Fruit fly (Drosophila melanogaster): ENCODE measurements around the gene Rap1.

Gene Rap1

dm6 chr3L:1856467-1857350 is 5.3 kb downstream of the Rap1 start, which contains the start of gene CG12024 (continued):
- TF ChIP-seq CG3726 (GFP tag; IDR thresholded peaks at IDR 0.05), result no peak
- peak; percentile 74 for TF ChIP-seq CG4424 (GFP tag; optimal IDR thresholded peaks at IDR 0.05)
- no peak for TF ChIP-seq run (tag; optimal IDR thresholded peaks at IDR 0.05)
- TF ChIP-seq otp (GFP tag; IDR thresholded peaks at IDR 0.05), result no peak
- TF ChIP-seq lola (GFP tag; optimal IDR thresholded peaks at IDR 0.05), result peak in 2 of 3 experiments; percentile 62 to 90
- peak; percentile 73 for TF ChIP-seq PHDP (tag; optimal IDR thresholded peaks at IDR 0.05)
- peak; percentile 77 for TF ChIP-seq CG33213 (GFP tag; optimal IDR thresholded peaks at IDR 0.05)
- peak; percentile 70 for TF ChIP-seq Ssrp (tag; optimal IDR thresholded peaks at IDR 0.05)
- TF ChIP-seq CG17359 (tag; optimal IDR thresholded peaks at IDR 0.05), result peak; percentile 63
- peak; percentile 62 for TF ChIP-seq CG31224 (GFP tag; IDR thresholded peaks at IDR 0.05)
- TF ChIP-seq CG3838 (GFP tag; optimal IDR thresholded peaks at IDR 0.05), result peak; percentile 26
- TF ChIP-seq CG18764 (GFP tag; optimal IDR thresholded peaks at IDR 0.05), result peak; percentile 40
- no peak for TF ChIP-seq sim (GFP tag; IDR thresholded peaks at IDR 0.05)
- TF ChIP-seq CHES-1-like (GFP tag; optimal IDR thresholded peaks at IDR 0.05), result peak; percentile 80
- no peak for TF ChIP-seq CG11398 (GFP tag; optimal IDR thresholded peaks at IDR 0.05)
- TF ChIP-seq vfl (GFP tag; optimal IDR thresholded peaks at IDR 0.05), result peak; percentile 1
- TF ChIP-seq cad (GFP tag; optimal IDR thresholded peaks at IDR 0.05), result no peak
- peak; percentile 39; the same call in 1 of the 3 replicates for TF ChIP-seq zfh1 (GFP tag; IDR thresholded peaks at IDR 0.05)
- TF ChIP-seq tll (GFP tag; optimal IDR thresholded peaks at IDR 0.05), result no peak
- 0 out of 3 replicates have a peak, but pooled peaks have one; percentile 21 for TF ChIP-seq so (GFP tag; IDR thresholded peaks at IDR 0.05)
- no peak for TF ChIP-seq gt (GFP tag; IDR thresholded peaks at IDR 0.05)
- TF ChIP-seq emc (GFP tag; optimal IDR thresholded peaks at IDR 0.05), result peak; percentile 69
- peak; percentile 22 for TF ChIP-seq her (GFP tag; optimal IDR thresholded peaks at IDR 0.05)
- TF ChIP-seq Rx (GFP tag; IDR thresholded peaks at IDR 0.05), result 0 out of 2 replicates have a peak, but pooled peaks have one; percentile 7
- peak; percentile 64 for TF ChIP-seq tio (GFP tag; optimal IDR thresholded peaks at IDR 0.05)
- TF ChIP-seq CG1233 (GFP tag; optimal IDR thresholded peaks at IDR 0.05), result peak; percentile 54
- no peak for TF ChIP-seq Nf-YA (GFP tag; IDR thresholded peaks at IDR 0.05)
- TF ChIP-seq CG17385 (GFP tag; optimal IDR thresholded peaks at IDR 0.05), result peak; percentile 55
- TF ChIP-seq Optix (GFP tag; IDR thresholded peaks at IDR 0.05), result no peak
- TF ChIP-seq Hand (GFP tag; optimal IDR thresholded peaks at IDR 0.05), result no peak
- TF ChIP-seq kah (GFP tag; optimal IDR thresholded peaks at IDR 0.05), result no peak
- TF ChIP-seq tx (GFP tag; optimal IDR thresholded peaks at IDR 0.05), result peak; percentile 77
- peak; percentile 72 for TF ChIP-seq Ets97D (GFP tag; optimal IDR thresholded peaks at IDR 0.05)
- peak; percentile 64 for TF ChIP-seq YL-1 (GFP tag; optimal IDR thresholded peaks at IDR 0.05)
- TF ChIP-seq CG14050 (GFP tag; IDR thresholded peaks at IDR 0.05), result peak; percentile 32; the same call in 1 of the 3 replicates
- peak; percentile 24 for TF ChIP-seq CG15011 (GFP tag; optimal IDR thresholded peaks at IDR 0.05)
- TF ChIP-seq CG13296 (GFP tag; optimal IDR thresholded peaks at IDR 0.05), result peak; percentile 40
- peak; percentile 74 for TF ChIP-seq CG7839 (tag; optimal IDR thresholded peaks at IDR 0.05)
- TF ChIP-seq CG9876 (GFP tag; optimal IDR thresholded peaks at IDR 0.05), result peak; percentile 28
- TF ChIP-seq Mad (GFP tag; optimal IDR thresholded peaks at IDR 0.05), result peak; percentile 76
- TF ChIP-seq Myb (GFP tag; optimal IDR thresholded peaks at IDR 0.05), result peak; percentile 52
- no peak for TF ChIP-seq nerfin-2 (GFP tag; IDR thresholded peaks at IDR 0.05; ENCODE audit: partially characterized antibody)
- TF ChIP-seq CG11696 (GFP tag; IDR thresholded peaks at IDR 0.05), result no peak
- peak; percentile 60 for TF ChIP-seq CG10654 (GFP tag; optimal IDR thresholded peaks at IDR 0.05)
- no peak for TF ChIP-seq Doc2 (GFP tag; IDR thresholded peaks at IDR 0.05)
- TF ChIP-seq CG17802 (tag; optimal IDR thresholded peaks at IDR 0.05), result peak; percentile 92
- TF ChIP-seq klu (GFP tag; IDR thresholded peaks at IDR 0.05), result peak; percentile 66; the same call in 1 of the 2 replicates
- TF ChIP-seq Scr (GFP tag; IDR thresholded peaks at IDR 0.05; ENCODE audit: partially characterized antibody), result peak; percentile 33; the same call in 1 of the 2 replicates
- TF ChIP-seq Bdp1 (GFP tag; optimal IDR thresholded peaks at IDR 0.05), result peak; percentile 78

All from whole organism, embryonic.